Worm (Caenorhabditis elegans) whole organism, L4/young adult: ENCODE results near the gene K09C4.2.

Experiments used
- W03F9.2 ChIP-seq: fragments of 150-350 bp; optimal IDR thresholded peaks from 2 replicates; lab custom pipeline; 2014; ENCODE audit warnings: missing biosample characterization, missing genetic modification characterization
- dao-5 ChIP-seq: sonication (generic microtip); optimal IDR thresholded peaks from 2 replicates; lab custom pipeline; 2016; ENCODE audit warnings: missing genotype, missing genetic modification characterization, moderate library complexity, missing compliant biosample characterization
- him-1 ChIP-seq: sonication (generic microtip); optimal IDR thresholded peaks from 2 replicates; lab custom pipeline; 2016; ENCODE audit warnings: missing genotype, missing genetic modification reagents, missing genetic modification characterization, missing compliant biosample characterization

Gene K09C4.2

DNA sequence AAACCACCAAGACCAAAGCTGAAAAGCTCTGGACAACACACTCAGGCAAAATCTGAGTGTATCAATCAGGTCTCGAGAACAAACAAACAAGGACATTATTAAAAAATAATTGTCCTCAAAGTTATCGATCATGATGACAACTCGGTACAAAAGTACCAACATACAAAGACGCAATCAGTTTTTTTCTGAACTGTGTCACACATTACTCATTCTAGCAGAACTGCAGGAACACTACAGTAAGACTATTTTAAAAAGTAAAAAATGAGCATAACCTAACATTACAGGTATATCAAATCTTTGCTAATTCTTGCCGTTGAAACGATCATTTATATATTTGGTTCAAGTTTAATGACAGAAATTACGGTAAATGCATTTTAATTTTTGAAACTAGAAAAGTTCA lies at the start of gene K09C4.2:
K09C4.2 (plus strand) TSS at position 301 of the 400 bp plus-strand sequence.
- TF ChIP-seq W03F9.2 (tag; lab: Kevin White, UChicago) (no peak), dao-5 (tag; lab: Kevin White, UChicago) (no peak), him-1 (tag; lab: Kevin White, UChicago) (no peak)

- TF ChIP-seq dao-5 (tag; lab: Kevin White, UChicago) (no peak), him-1 (tag; lab: Kevin White, UChicago) (no peak), W03F9.2 (tag; lab: Kevin White, UChicago) (no peak)
These were observed 48.5 kb upstream of the K09C4.2 start for ce11 chrX:3247768-3248167.

DNA sequence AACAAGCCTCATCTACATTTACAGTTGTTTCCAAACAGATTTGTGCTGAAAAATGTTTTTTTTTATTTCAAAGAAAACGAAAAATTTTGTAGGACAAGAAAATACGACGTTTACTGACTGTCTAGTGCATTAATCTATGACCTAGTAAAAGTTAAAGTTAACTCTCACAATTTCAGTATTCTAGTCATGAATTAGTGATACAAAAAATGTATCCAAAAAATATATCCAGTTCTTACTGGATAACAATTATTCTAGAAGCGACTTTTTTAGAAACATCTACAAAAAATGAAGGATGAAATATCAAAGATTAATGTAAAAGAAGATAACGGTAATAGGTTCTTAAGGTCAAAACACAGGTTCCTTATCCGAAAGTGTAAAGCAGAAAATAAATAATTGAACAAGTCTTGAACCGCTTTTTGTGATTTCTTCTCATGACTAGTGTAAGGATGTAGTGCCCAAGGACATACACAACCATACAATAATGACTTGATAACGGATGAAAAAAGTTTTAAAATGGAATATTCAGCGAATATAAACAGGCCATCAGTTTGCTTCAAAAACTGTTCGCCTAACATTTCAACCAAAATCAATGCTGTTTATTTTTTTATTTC lies 45.7 kb upstream of the K09C4.2 start, which contains the start of gene pqn-37:
pqn-37 (minus strand) TSS at position 51 of the 611 bp plus-strand sequence.
- no peak for TF ChIP-seq W03F9.2 (tag; lab: Kevin White, UChicago)
- no peak for TF ChIP-seq dao-5 (tag; lab: Kevin White, UChicago)
- no peak for TF ChIP-seq him-1 (tag; lab: Kevin White, UChicago)

DNA sequence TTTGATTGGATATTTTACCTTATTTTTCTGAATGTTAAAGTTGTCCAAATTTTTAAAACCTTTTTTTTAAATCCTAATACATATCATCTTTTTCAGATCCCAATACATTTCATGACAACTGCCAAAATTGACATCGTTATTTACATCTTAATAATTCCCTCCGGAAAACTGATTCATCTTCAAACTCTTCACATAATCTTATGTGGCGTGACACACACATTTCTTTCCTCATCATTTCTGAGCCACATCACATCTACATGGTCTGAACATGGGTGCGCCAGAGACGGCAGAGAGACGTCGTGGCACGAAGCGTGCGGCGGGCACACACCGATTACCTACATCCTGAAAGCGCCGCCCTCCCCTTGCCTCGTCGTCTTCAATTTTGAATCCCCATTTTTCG lies 43.8 kb upstream of the K09C4.2 start, which contains the start of gene tba-9:
tba-9 (plus strand) TSS at position 301 of the 400 bp plus-strand sequence.
- TF ChIP-seq W03F9.2 (tag; lab: Kevin White, UChicago) (no peak), dao-5 (tag; lab: Kevin White, UChicago) (no peak), him-1 (tag; lab: Kevin White, UChicago) (no peak)

- TF ChIP-seq W03F9.2 (tag; lab: Kevin White, UChicago): no peak
- TF ChIP-seq dao-5 (tag; lab: Kevin White, UChicago): no peak
- TF ChIP-seq him-1 (tag; lab: Kevin White, UChicago): no peak
These were observed 39.3 kb upstream of the K09C4.2 start, which contains the start of gene lbp-3 for ce11 chrX:3256784-3257493. TSS of gene lbp-3 (plus strand) at chrX:3257372.

DNA sequence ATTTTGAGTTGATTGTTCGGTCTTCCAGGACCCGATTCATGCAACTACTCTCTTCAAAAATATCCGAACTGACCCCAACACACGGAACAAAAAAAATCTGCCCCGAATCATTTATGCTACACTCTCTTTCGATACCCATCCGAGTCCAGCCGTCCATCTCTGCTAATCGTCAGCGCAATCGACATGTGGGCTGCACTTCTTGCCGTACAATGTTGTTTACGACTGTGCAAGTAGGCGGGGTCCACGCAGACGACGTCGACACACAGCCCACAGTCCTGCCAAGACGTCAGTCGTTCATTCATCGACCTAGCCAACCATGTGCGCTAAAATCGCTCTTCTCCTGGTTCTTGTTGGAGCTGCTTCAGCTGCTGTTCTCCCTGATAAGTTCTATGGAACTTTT lies 37.4 kb upstream of the K09C4.2 start, which contains the start of gene lbp-1:
lbp-1 (plus strand) TSS at position 301 of the 400 bp plus-strand sequence.
- TF ChIP-seq him-1 (tag; lab: Kevin White, UChicago): no peak
- TF ChIP-seq W03F9.2 (tag; lab: Kevin White, UChicago): no peak
- no peak for TF ChIP-seq dao-5 (tag; lab: Kevin White, UChicago)

ce11 chrX:3260509-3260908 lies 35.8 kb upstream of the K09C4.2 start, which contains the start of gene lbp-2:
TSS of gene lbp-2 (plus strand) at chrX:3260610.
- TF ChIP-seq dao-5 (tag; lab: Kevin White, UChicago): no peak
- TF ChIP-seq him-1 (tag; lab: Kevin White, UChicago): no peak
- no peak for TF ChIP-seq W03F9.2 (tag; lab: Kevin White, UChicago)

DNA sequence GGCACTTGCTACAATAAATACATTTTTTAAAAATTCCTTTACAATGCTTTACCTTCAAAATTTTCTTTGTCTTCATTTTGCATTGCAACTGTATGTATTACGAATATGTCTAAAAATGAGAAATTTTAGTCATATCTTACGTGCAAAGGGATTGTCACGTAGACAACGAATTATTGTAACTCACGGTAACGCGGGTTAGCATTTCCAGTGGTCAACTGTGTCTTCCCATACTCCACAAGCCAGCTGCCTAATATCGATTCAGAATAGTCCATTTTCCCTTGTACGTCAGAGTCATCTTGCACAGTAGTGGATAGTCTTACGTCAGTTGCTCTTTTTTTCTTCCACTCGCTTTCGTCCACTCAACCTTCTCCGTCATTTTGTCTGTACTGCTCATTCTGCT lies 33.7 kb upstream of the K09C4.2 start, which contains the start of gene fbxb-71:
fbxb-71 (plus strand) TSS at position 301 of the 400 bp plus-strand sequence.
- TF ChIP-seq dao-5 (tag; lab: Kevin White, UChicago) (no peak), W03F9.2 (tag; lab: Kevin White, UChicago) (no peak), him-1 (tag; lab: Kevin White, UChicago) (no peak)

DNA sequence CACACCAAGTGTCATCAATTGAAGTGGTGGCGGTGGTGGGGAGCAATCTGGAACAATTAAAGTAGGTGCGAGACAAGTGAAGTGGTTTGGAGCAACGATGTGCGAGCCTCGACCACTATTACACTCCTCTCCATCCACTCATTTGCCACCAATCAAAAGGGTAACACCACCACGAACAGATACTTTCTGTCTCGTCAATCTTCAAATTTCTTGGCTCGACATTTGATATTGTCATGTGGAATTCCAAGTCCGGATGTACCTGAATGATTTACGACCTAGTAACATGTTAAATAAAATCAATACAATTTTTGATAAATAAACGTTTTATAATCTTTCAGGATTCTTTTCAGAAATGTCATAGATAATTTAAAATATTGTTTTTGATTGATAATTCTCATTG lies 25.5 kb upstream of the K09C4.2 start, which contains the start of gene sul-1:
sul-1 (minus strand) TSS at position 101 of the 400 bp plus-strand sequence.
- no peak for TF ChIP-seq him-1 (tag; lab: Kevin White, UChicago)
- no peak for TF ChIP-seq dao-5 (tag; lab: Kevin White, UChicago)
- no peak for TF ChIP-seq W03F9.2 (tag; lab: Kevin White, UChicago)

ce11 chrX:3271673-3272072 lies 24.6 kb upstream of the K09C4.2 start, which contains the start of gene K09C4.9:
TSS of gene K09C4.9 (minus strand) at chrX:3271773.
- TF ChIP-seq W03F9.2 (tag; lab: Kevin White, UChicago) (no peak), dao-5 (tag; lab: Kevin White, UChicago) (no peak), him-1 (tag; lab: Kevin White, UChicago) (no peak)

DNA sequence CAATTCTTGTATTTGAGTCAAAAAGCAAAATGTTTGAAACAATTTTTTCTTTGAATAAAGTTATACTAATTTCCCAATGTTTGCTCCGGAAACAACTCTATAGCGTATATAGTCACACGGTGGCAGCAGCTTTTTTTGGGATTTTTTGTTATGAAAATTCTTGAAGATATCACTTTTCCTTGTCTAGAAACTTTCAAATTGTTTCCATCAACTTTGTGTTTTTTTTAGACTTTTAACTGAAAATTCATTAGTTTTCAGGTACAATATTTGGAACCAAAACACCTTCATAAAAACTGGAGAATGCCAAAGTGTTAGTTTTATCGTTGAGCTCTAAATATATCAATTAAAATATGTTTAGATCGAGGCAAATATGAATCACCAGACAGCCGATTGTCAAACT lies 23.7 kb upstream of the K09C4.2 start, which contains the start of gene K09C4.7:
K09C4.7 (plus strand) TSS at position 301 of the 400 bp plus-strand sequence.
- TF ChIP-seq W03F9.2 (tag; lab: Kevin White, UChicago): no peak
- TF ChIP-seq him-1 (tag; lab: Kevin White, UChicago): no peak
- no peak for TF ChIP-seq dao-5 (tag; lab: Kevin White, UChicago)

DNA sequence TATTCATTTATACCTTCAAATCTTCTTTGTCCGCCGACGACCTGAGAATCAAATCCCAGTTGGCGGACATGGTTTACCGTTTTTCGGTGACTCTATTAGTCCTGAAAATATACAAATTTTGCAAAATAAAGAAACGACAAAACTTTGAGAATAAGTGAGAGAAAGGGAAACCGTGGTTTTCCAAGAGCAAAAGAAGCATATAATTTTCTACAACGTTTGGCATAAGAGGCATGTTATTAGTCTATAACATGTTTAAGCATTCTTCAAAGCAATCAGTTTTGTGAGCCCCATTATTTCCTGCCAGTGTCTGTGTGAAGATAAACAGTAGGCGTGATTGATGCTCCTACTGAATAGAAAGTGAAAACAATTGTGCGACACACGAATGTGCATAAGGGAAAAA lies 16.2 kb upstream of the K09C4.2 start, which contains the start of gene K09C4.10:
K09C4.10 (minus strand) TSS at position 101 of the 400 bp plus-strand sequence.
- TF ChIP-seq him-1 (tag; lab: Kevin White, UChicago) (no peak), W03F9.2 (tag; lab: Kevin White, UChicago) (no peak), dao-5 (tag; lab: Kevin White, UChicago) (no peak)

ce11 chrX:3282306-3282705 lies 14.0 kb upstream of the K09C4.2 start, which contains the start of gene K09C4.5:
TSS of gene K09C4.5 (plus strand) at chrX:3282631.
- TF ChIP-seq W03F9.2 (tag; lab: Kevin White, UChicago) (no peak), dao-5 (tag; lab: Kevin White, UChicago) (no peak), him-1 (tag; lab: Kevin White, UChicago) (no peak)
